Fruit fly (Drosophila melanogaster): Measurements from ENCODE around the gene CG18530.

- TF ChIP-seq CTCF (optimal IDR thresholded peaks at IDR 0.05) (peak; percentile 67 to 77), CG8478 (optimal IDR thresholded peaks at IDR 0.05) (no peak)
These were observed 17.4 kb downstream of the CG18530 start for dm6 chr3R:12650537-12650936.
